Worm (Caenorhabditis elegans): ENCODE data around the gene Y26E6A.3.
A peak's percentile ranks its signal among the peaks of the same experiment; 100 is the strongest.

Gene Y26E6A.3

DNA sequence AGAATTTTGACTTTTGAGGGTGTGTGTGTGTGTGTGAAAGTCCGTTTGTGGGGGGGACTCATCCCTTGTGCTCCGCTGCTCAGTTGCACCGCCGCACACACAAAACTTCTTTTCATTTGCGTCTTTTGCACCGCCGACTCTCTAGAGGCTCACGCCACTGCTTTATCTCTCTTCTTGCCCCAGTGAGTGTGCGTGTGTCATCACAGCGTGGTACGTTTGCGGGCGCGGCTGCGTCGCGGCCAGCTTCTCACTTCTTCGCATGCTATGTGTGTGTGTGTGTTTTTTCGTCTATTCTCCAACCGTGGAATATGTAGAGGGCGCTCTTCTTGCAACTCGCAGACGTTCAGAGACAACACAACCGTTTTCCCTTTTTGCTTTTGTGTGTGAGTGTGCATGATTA, 35.8 kb upstream of the Y26E6A.3 start (continued):
- TF ChIP-seq ceh-32 (tag; optimal IDR thresholded peaks at IDR 0.05; ENCODE audit: poor library complexity) (no peak), nhr-28 (tag; optimal IDR thresholded peaks at IDR 0.05) (peak; percentile 39), lin-38 (GFP tag; IDR thresholded peaks at IDR 0.05) (no peak), zip-11 (GFP tag; IDR thresholded peaks at IDR 0.05) (no peak), dmd-6 (GFP tag; IDR thresholded peaks at IDR 0.05) (peak; percentile 39), pqm-1 (tag; optimal IDR thresholded peaks at IDR 0.05) (no peak), ceh-44 (GFP tag; IDR thresholded peaks at IDR 0.05) (0 out of 2 replicates have a peak, but pooled peaks have one; percentile 33), R02D3.7 (tag; optimal IDR thresholded peaks at IDR 0.05) (no peak), spr-1 (tag; optimal IDR thresholded peaks at IDR 0.05) (no peak), daf-19 (GFP tag; conservative IDR thresholded peaks at IDR 0.05) (no peak), saeg-2 (GFP tag; IDR thresholded peaks at IDR 0.05) (0 out of 2 replicates have a peak, but pooled peaks have one; percentile 45), Y105C5A.15 (GFP tag; IDR thresholded peaks at IDR 0.05) (no peak), mdt-29 (GFP tag; IDR thresholded peaks at IDR 0.05) (no peak), nhr-6 (tag; optimal IDR thresholded peaks at IDR 0.05) (peak; percentile 64), Y5F2A.4 (GFP tag; optimal IDR thresholded peaks at IDR 0.05) (no peak), fkh-10 (GFP tag; optimal IDR thresholded peaks at IDR 0.05) (peak; percentile 68), rbr-2 (tag; optimal IDR thresholded peaks at IDR 0.05) (peak; percentile 83), jun-1 (tag; optimal IDR thresholded peaks at IDR 0.05) (no peak), attf-4 (tag; optimal IDR thresholded peaks at IDR 0.05) (no peak), lim-7 (GFP tag; IDR thresholded peaks at IDR 0.05) (no peak), T20F7.1 (GFP tag; optimal IDR thresholded peaks at IDR 0.05) (no peak), ceh-62 (tag; optimal IDR thresholded peaks at IDR 0.05) (no peak), T26A8.4 (GFP tag; IDR thresholded peaks at IDR 0.05) (peak; percentile 43; the same call in 1 of the 2 replicates), mep-1 (tag; optimal IDR thresholded peaks at IDR 0.05) (peak; percentile 73), aha-1 (tag) (no peak), arid-1 (GFP tag; conservative IDR thresholded peaks at IDR 0.05) (0 out of 2 replicates have a peak, but pooled peaks have one; percentile 31), unc-62 (GFP tag; optimal IDR thresholded peaks at IDR 0.05 in 1 of 2) (peak in 1 of 2 experiments; percentile 93), unc-62 (tag; optimal IDR thresholded peaks at IDR 0.05) (no peak), duxl-1 (tag; optimal IDR thresholded peaks at IDR 0.05; ENCODE audit: poor library complexity) (peak; percentile 9), nhr-42 (GFP tag; IDR thresholded peaks at IDR 0.05) (no peak), mdl-1 (tag; optimal IDR thresholded peaks at IDR 0.05) (peak; percentile 62 to 87), lin-1 (GFP tag; IDR thresholded peaks at IDR 0.05) (no peak), unc-39 (tag; optimal IDR thresholded peaks at IDR 0.05) (no peak), daf-16 (GFP tag; optimal IDR thresholded peaks at IDR 0.05) (no peak), daf-16 (tag; optimal IDR thresholded peaks at IDR 0.05) (peak; percentile 25), lir-3 (tag; optimal IDR thresholded peaks at IDR 0.05) (no peak), php-3 (GFP tag; IDR thresholded peaks at IDR 0.05) (no peak), ceh-20 (GFP tag; IDR thresholded peaks at IDR 0.05) (peak; percentile 74), zfp-2 (tag; optimal IDR thresholded peaks at IDR 0.05) (no peak), hif-1 (tag; optimal IDR thresholded peaks at IDR 0.05) (peak in 1 of 2 experiments; percentile 70), ama-1 (optimal IDR thresholded peaks at IDR 0.05) (no peak), egl-43 (GFP tag; IDR thresholded peaks at IDR 0.05) (peak; percentile 82), nhr-77 (tag; optimal IDR thresholded peaks at IDR 0.05) (peak; percentile 1), daf-12 (tag; optimal IDR thresholded peaks at IDR 0.05) (no peak), ZK337.2 (GFP tag; IDR thresholded peaks at IDR 0.05) (no peak; the same call in 1 of the 2 replicates), pha-4 (GFP tag; IDR thresholded peaks at IDR 0.05) (peak; percentile 36; the same call in 1 of the 2 replicates), pha-4 (tag; optimal IDR thresholded peaks at IDR 0.05) (no peak), dve-1 (tag; optimal IDR thresholded peaks at IDR 0.05; ENCODE audit: insufficient read depth) (peak; percentile 45), F10B5.3 (tag; optimal IDR thresholded peaks at IDR 0.05) (peak; percentile 2), lin-13 (GFP tag; optimal IDR thresholded peaks at IDR 0.05) (peak; percentile 47), dmd-8 (GFP tag; IDR thresholded peaks at IDR 0.05) (no peak), ctbp-1 (GFP tag; IDR thresholded peaks at IDR 0.05) (peak; percentile 81; the same call in 1 of the 2 replicates)
